Fruit fly (Drosophila melanogaster) ovary, adult (tissue): Measurements from ENCODE around the gene CG43693.

Experiments used
- CG17801 ChIP-seq: fragments of 200-800 bp; optimal IDR thresholded peaks from 2 replicates; lab custom pipeline; 2019; ENCODE audit warnings: missing biosample characterization, mild to moderate bottlenecking, missing genetic modification characterization, moderate library complexity; ENCODE audit not compliant: partially characterized antibody

The CG43693 gene

DNA sequence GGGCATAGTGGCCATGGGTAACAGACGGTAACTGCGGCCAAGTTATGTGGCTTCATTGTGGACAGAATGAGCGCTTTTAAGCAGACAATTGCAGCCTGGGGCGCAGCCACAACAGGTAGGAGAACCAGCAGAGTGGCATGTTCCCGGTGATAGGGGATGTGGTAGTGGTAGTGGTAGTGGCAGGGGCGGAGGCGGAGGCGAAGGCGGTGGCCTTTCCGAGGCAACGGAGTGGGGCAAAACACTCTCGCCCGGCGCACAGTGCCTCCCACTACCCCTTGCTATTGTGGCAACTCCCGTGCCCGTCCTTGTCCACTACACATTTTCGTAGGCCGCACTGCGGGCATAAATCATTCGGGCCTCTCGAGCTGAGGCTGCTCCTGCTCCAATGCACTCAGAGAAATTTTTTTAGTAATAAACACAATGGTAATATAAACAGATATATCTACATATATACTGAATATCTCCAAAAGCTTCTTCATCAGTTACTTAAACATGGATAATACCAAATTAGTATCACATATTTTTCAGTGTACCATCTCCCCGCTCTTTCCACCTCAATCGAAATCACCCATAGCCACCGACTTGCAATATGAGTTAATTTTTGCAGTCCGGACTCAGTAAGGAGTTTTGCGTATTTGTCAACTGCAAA is 17.7 kb downstream of the CG43693 start:
- no peak for TF ChIP-seq CG17801 (GFP tag; lab: Kevin White, UChicago)

DNA sequence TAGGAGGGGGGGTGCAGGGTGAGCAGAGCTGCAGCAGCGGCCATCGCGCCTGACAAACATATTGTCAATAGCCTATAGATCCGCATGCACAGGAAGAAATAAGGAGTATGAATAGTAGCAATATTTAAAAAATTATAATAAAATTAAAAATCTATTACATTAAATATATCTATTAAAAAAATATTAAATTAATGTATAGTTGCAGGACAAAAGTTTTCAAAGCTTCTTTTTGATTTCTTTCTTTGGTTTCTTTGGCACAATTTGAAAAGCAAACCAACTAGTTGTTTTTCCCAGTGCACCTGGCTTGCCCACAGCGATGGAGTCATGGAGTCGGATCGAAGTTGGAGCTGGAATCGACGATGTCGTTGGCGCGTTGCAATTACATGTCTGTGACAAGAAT is 19.4 kb downstream of the CG43693 start:
- no peak for TF ChIP-seq CG17801 (GFP tag; lab: Kevin White, UChicago)

DNA sequence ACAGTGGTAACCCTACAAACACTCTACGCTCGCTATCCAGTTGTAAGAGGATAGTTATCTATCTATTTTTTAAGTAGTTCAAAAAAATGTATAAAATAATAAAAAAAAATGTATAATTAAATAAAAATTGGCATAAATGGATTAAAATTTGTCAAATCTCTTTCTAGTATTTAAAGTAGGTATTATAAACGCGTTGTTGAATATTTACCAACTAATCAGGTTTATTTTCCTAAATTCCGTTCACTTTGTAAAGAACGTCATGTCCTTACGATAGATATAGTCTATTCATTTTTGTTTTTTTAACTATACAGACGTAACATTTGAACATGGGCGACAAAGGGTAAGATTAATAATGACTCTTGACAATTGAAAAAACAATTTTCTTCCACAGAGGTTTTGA is 23.9 kb downstream of the CG43693 start, which contains the start of gene CG32081:
Gene CG32081 (plus strand): TSS at position 301 of the 400 bp plus-strand sequence.
- no peak for TF ChIP-seq CG17801 (GFP tag; lab: Kevin White, UChicago)

- no peak for TF ChIP-seq CG17801 (GFP tag; lab: Kevin White, UChicago)
These were observed 25.9 kb downstream of the CG43693 start, which contains the start of gene CG32079 for dm6 chr3L:11025261-11025660. Gene CG32079 (plus strand): TSS chr3L:11025561.

DNA sequence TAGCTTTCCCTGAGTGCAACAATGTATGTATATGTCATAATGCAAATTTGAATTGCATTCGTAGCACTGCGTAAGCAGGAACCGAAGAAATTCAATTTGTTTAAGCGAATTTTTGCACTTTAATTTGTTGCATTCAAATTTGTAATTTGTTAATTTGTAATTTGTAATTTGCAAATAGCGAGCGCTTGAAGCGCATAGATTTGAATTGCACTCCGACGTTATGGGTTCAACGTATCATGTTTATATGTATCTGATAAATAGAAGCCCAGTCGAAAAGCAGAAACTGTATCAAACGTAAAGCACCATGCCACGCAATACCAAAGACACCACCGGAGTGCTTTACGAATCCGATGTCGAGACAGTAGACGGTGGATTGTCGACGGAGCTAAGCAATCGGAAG is 27.9 kb downstream of the CG43693 start, which contains the start of gene Fad2:
Gene Fad2 (plus strand): TSS at position 301 of the 400 bp plus-strand sequence.
- no peak for TF ChIP-seq CG17801 (GFP tag; lab: Kevin White, UChicago)

- no peak for TF ChIP-seq CG17801 (GFP tag; lab: Kevin White, UChicago)
These were observed 29.2 kb downstream of the CG43693 start for dm6 chr3L:11021958-11022357.

DNA sequence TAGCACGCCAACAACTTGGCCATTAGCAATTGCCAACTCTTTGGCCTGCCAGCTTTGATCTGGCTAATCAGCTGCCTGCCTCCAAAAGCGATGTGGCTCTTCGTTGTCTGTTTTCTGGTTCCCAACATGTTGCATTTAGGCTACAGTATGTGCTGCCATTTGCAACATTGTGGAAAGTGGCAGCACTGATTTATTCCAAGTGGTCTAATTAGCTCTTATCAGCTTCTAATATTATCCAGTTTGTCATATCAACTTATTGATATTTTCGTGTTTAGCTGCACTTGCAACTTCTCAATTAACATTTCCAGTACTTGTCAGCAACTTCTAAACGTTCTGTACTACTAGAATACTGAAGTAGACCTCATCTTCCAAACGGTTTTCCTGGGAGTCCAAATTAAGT is 31.1 kb downstream of the CG43693 start:
- no peak for TF ChIP-seq CG17801 (GFP tag; lab: Kevin White, UChicago)

dm6 chr3L:11015203-11015602 is 36.0 kb downstream of the CG43693 start:
- no peak for TF ChIP-seq CG17801 (GFP tag; lab: Kevin White, UChicago)

dm6 chr3L:11011610-11012202 is 39.5 kb downstream of the CG43693 start:
- no peak for TF ChIP-seq CG17801 (GFP tag; lab: Kevin White, UChicago)

- peak; percentile 80 for TF ChIP-seq CG17801 (GFP tag; lab: Kevin White, UChicago)
These were observed 40.8 kb downstream of the CG43693 start for dm6 chr3L:11010410-11010827.

DNA sequence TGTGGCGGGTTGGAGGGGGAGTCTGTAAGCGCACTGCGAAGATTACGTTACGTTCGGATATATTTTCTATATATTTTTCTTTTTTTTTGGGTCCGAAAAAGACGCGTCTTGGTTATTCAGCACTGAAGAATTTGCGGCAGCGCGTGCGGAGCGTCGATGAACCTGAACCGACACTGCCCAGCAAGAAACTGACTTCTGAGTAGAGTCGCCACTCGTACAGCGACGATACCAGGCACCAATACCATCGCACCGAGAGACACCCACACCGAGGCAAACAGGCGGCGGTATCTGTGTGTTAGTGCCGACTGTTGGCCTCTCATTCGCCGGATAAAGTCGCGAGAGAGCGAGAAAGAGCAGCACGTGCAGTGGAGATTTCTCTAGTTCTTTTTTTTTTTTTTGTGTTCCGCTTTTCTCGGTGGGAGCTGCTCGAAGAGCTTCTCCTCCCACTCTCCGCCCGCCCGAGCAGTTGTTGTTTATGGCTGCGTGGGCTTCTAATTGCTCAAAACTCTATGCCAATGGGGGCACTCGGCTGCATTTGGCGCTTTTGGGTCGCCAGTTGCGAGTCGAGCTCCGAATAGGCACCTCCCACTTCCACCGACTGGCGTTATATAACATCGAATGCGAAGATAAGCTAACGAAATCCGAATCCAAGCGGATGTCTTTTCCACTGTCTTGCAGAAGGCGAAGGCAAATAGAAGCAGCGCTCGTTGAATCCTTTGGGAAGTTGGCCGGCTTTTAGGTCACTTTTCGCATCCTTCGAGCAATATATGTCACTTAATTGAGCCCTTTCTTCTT is 42.0 kb downstream of the CG43693 start, which contains the start of gene klu:
Gene klu (minus strand): TSS at position 189 of the 795 bp plus-strand sequence.
- TF ChIP-seq CG17801 (GFP tag; lab: Kevin White, UChicago): no peak

DNA sequence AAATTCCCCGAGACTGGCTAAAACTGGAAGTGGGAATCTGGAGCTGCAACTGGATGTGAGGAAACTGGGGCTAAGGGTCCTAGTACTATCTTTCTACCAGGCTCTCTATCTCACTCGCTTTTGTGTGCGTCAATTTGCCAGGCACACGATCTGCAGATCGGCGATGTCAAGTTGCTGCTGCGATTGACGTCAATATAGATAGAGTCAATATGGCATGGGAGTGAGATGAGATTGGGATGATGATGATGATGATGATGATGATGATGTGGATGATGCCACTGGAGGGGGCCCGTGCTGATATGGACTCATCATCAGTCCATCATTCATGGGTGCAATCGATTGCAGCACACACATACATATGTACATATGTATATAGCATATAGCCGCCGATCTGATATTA is 43.4 kb downstream of the CG43693 start:
- no peak for TF ChIP-seq CG17801 (GFP tag; lab: Kevin White, UChicago)

DNA sequence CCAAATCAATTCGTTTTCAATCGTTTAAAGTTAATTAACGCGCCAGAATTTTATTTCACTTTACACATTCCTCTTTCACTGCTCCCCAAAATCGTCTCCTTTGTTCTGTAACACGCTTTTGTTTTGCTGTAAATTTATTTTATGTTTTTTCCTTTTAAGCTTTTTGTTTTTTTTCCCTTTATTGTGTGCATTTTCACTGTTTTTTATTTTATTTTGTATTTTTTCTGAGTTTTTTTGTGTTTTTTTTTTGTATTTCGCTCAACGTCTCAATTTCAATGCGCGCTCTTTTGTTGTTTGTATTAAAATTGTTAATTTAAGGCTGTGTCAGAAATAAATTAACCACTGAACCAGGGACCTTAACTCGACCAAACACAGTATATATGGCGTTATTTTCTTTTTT is 44.7 kb downstream of the CG43693 start:
- TF ChIP-seq CG17801 (GFP tag; lab: Kevin White, UChicago): no peak

dm6 chr3L:11004739-11005476 is 46.3 kb downstream of the CG43693 start:
- TF ChIP-seq CG17801 (GFP tag; lab: Kevin White, UChicago): no peak

dm6 chr3L:11003980-11004379 is 47.2 kb downstream of the CG43693 start:
- TF ChIP-seq CG17801 (GFP tag; lab: Kevin White, UChicago): no peak
